Worm (Caenorhabditis elegans) whole organism, L4 larva: ENCODE results near the gene T07F12.1.

ENCODE experiments used
- F26F4.8 ChIP-seq: fragments of 200-800 bp; sonication (Bioruptor generic); conservative IDR thresholded peaks from 2 replicates; pipeline ENCODE4 v1.3.6; 2022; ENCODE audit warnings: missing genetic modification characterization, missing compliant biosample characterization
- F37D6.2 ChIP-seq: sonication (generic microtip); optimal IDR thresholded peaks from 2 replicates; lab custom pipeline; 2016; ENCODE audit warnings: mild to moderate bottlenecking, missing genetic modification characterization, missing compliant biosample characterization
- Y105C5A.15 ChIP-seq: fragments of 200-800 bp; sonication (Bioruptor generic); IDR thresholded peaks from 2 replicates; pipeline ENCODE4 v1.3.6; 2022; ENCODE audit warnings: missing genetic modification characterization, missing compliant biosample characterization
- Y5F2A.4 ChIP-seq: fragments of 200-800 bp; sonication (Bioruptor generic); optimal IDR thresholded peaks from 2 replicates; lab custom pipeline; 2018; ENCODE audit warnings: mild to moderate bottlenecking, missing genetic modification characterization, missing compliant biosample characterization
- Y75B8A.6 ChIP-seq: fragments of 200-800 bp; sonication (Bioruptor generic); IDR thresholded peaks from 2 replicates; pipeline ENCODE4 v1.3.6; 2022; ENCODE audit warnings: missing genetic modification reagents, missing genetic modification characterization, missing compliant biosample characterization
- aha-1 ChIP-seq: fragments of 150-350 bp; peaks from one replicate; lab custom pipeline; 2014; ENCODE audit warnings: missing biosample characterization, missing genetic modification characterization
- ceh-44 ChIP-seq: fragments of 200-800 bp; sonication (Bioruptor generic); IDR thresholded peaks from 2 replicates; pipeline ENCODE4 v1.3.6; 2022; ENCODE audit warnings: missing genetic modification reagents, missing genetic modification characterization, missing compliant biosample characterization
- ceh-82 ChIP-seq: sonication (generic microtip); optimal IDR thresholded peaks from 2 replicates; lab custom pipeline; 2017; ENCODE audit warnings: missing biosample characterization, missing genetic modification characterization
- cey-2 ChIP-seq: sonication (generic microtip); optimal IDR thresholded peaks from 3 replicates; lab custom pipeline; 2017; ENCODE audit warnings: missing genetic modification characterization, mild to moderate bottlenecking, missing compliant biosample characterization, antibody characterized with exemption, borderline replicate concordance; ENCODE audit not compliant: insufficient read depth
- ctbp-1 ChIP-seq: fragments of 200-800 bp; sonication (Bioruptor generic); IDR thresholded peaks from 2 replicates; pipeline ENCODE4 v1.3.6; 2022; ENCODE audit warnings: missing genetic modification reagents, missing genetic modification characterization, missing compliant biosample characterization
- daf-16 ChIP-seq, 3 experiments: sonication (generic microtip); optimal IDR thresholded peaks; 2 replicates each; lab custom pipeline; 2016 to 2017; ENCODE audit warnings: missing genetic modification characterization in 3 of 3, missing genetic modification reagents in 3 of 3, mild to moderate bottlenecking in 2 of 3, missing compliant biosample characterization in 2 of 3, missing biosample characterization in 1 of 3, moderate library complexity in 1 of 3
- dmd-8 ChIP-seq: fragments of 200-800 bp; sonication (Bioruptor generic); IDR thresholded peaks from 2 replicates; pipeline ENCODE4 v1.3.6; 2022; ENCODE audit warnings: missing genetic modification characterization, missing compliant biosample characterization
- egl-27 ChIP-seq: sonication (generic microtip); optimal IDR thresholded peaks from 3 replicates; lab custom pipeline; 2017; ENCODE audit warnings: missing biosample characterization, missing genetic modification reagents, missing genetic modification characterization
- egl-43 ChIP-seq: fragments of 200-800 bp; sonication (Bioruptor generic); IDR thresholded peaks from 2 replicates; pipeline ENCODE4 v1.3.6; 2022; ENCODE audit warnings: missing genetic modification reagents, missing genetic modification characterization, missing compliant biosample characterization
- fos-1 ChIP-seq: fragments of 150-350 bp; optimal IDR thresholded peaks from 2 replicates; lab custom pipeline; 2014; ENCODE audit warnings: missing biosample characterization, missing genetic modification characterization
- hlh-11 ChIP-seq: fragments of 200-800 bp; sonication (Bioruptor generic); optimal IDR thresholded peaks from 2 replicates; lab custom pipeline; 2018; ENCODE audit warnings: mild to moderate bottlenecking, missing genetic modification characterization, missing compliant biosample characterization
- hlh-30 ChIP-seq: sonication (generic microtip); optimal IDR thresholded peaks from 2 replicates; lab custom pipeline; 2017; ENCODE audit warnings: antibody characterized with exemption, mild to moderate bottlenecking, missing genetic modification characterization, missing compliant biosample characterization; ENCODE audit not compliant: insufficient read depth
- lin-13 ChIP-seq: fragments of 150-350 bp; optimal IDR thresholded peaks from 2 replicates; lab custom pipeline; 2014; ENCODE audit warnings: missing biosample characterization, missing genetic modification reagents, missing genetic modification characterization
- lsy-2 ChIP-seq, 2 experiments: fragments of 150-350 bp in 1 of 2; sonication (generic microtip) in 1 of 2; optimal IDR thresholded peaks; 2 replicates each; lab custom pipeline; 2014 to 2017; ENCODE audit warnings: missing biosample characterization in 2 of 2, missing genetic modification characterization in 2 of 2
- madf-9 ChIP-seq: fragments of 200-800 bp; sonication (Bioruptor generic); conservative IDR thresholded peaks from 2 replicates; pipeline ENCODE4 v1.3.6; 2022; ENCODE audit warnings: missing genetic modification reagents, missing genetic modification characterization, missing compliant biosample characterization
- mdl-1 ChIP-seq, 2 experiments: fragments of 150-350 bp in 1 of 2; sonication (generic microtip) in 1 of 2; optimal IDR thresholded peaks; 2 replicates each; lab custom pipeline; 2014 to 2017; ENCODE audit warnings: missing biosample characterization in 2 of 2, missing genetic modification characterization in 2 of 2
- mep-1 ChIP-seq: fragments of 150-350 bp; sonication (generic microtip); optimal IDR thresholded peaks from 3 replicates; lab custom pipeline; 2014; ENCODE audit warnings: missing biosample characterization, missing genetic modification characterization
- nhr-11 ChIP-seq: fragments of 150-350 bp; optimal IDR thresholded peaks from 2 replicates; lab custom pipeline; 2014; ENCODE audit warnings: missing biosample characterization, missing genetic modification characterization
- nhr-28 ChIP-seq: fragments of 150-350 bp; optimal IDR thresholded peaks from 2 replicates; lab custom pipeline; 2014; ENCODE audit warnings: missing biosample characterization, missing genetic modification characterization
- nhr-48 ChIP-seq: sonication (generic microtip); optimal IDR thresholded peaks from 2 replicates; lab custom pipeline; 2016; ENCODE audit warnings: mild to moderate bottlenecking, missing genetic modification characterization, missing compliant biosample characterization
- rbr-2 ChIP-seq: sonication (generic microtip); optimal IDR thresholded peaks from 2 replicates; lab custom pipeline; 2016; ENCODE audit warnings: missing genotype, missing genetic modification characterization, missing compliant biosample characterization
- saeg-2 ChIP-seq: fragments of 200-800 bp; sonication (Bioruptor generic); IDR thresholded peaks from 2 replicates; pipeline ENCODE4 v1.3.6; 2022; ENCODE audit warnings: missing genetic modification reagents, missing genetic modification characterization, missing compliant biosample characterization
- sdz-12 ChIP-seq: fragments of 200-800 bp; sonication (Bioruptor generic); optimal IDR thresholded peaks from 2 replicates; lab custom pipeline; 2018; ENCODE audit warnings: mild to moderate bottlenecking, missing genetic modification characterization, missing compliant biosample characterization
- skn-1 ChIP-seq: fragments of 150-350 bp; optimal IDR thresholded peaks from 2 replicates; lab custom pipeline; 2014; ENCODE audit warnings: missing biosample characterization, missing genetic modification characterization
- unc-62 ChIP-seq, 3 experiments: fragments of 150-350 bp in 1 of 3; sonication (generic microtip); optimal IDR thresholded peaks in 2 of 3; peaks in 1 of 3; 1 replicate in 1 of 3; 2 replicates in 2 of 3; lab custom pipeline; 2014 to 2017; ENCODE audit warnings: missing biosample characterization in 3 of 3, missing genetic modification characterization in 3 of 3, missing genetic modification reagents in 3 of 3, missing genotype in 1 of 3
- zfp-2 ChIP-seq: sonication (generic microtip); optimal IDR thresholded peaks from 2 replicates; lab custom pipeline; 2016; ENCODE audit warnings: mild to moderate bottlenecking, missing genetic modification characterization, missing compliant biosample characterization
- zfp-3 ChIP-seq: fragments of 200-800 bp; sonication (Bioruptor generic); conservative IDR thresholded peaks from 2 replicates; pipeline ENCODE4 v1.3.6; 2022; ENCODE audit warnings: missing genetic modification reagents, missing genetic modification characterization, missing compliant biosample characterization
- ztf-7 ChIP-seq: fragments of 150-350 bp; optimal IDR thresholded peaks from 2 replicates; lab custom pipeline; 2014; ENCODE audit warnings: missing biosample characterization, missing genetic modification characterization

Gene T07F12.1

ce11 chrX:4869627-4870026, 24.2 kb upstream of the T07F12.1 start:
- TF ChIP-seq daf-16 (GFP tag; optimal IDR thresholded peaks at IDR 0.05; lab: Kevin White, UChicago) = no peak
- no peak for TF ChIP-seq daf-16 (tag; optimal IDR thresholded peaks at IDR 0.05; lab: Kevin White, UChicago)
- TF ChIP-seq Y5F2A.4 (GFP tag; lab: Kevin White, UChicago) = no peak
- TF ChIP-seq zfp-3 (GFP tag; lab: Robert Waterston, UW) = no peak
- no peak for TF ChIP-seq nhr-11

ce11 chrX:4870683-4871082, 23.2 kb upstream of the T07F12.1 start:
- TF ChIP-seq zfp-2 (tag; lab: Kevin White, UChicago) (no peak), egl-43 (GFP tag; lab: Robert Waterston, UW) (no peak), sdz-12 (no peak), F26F4.8 (GFP tag; lab: Robert Waterston, UW) (no peak), mdl-1 (tag; optimal IDR thresholded peaks at IDR 0.05; lab: Kevin White, UChicago) (no peak), aha-1 (tag; lab: Kevin White, UChicago) (no peak), egl-27 (tag; lab: Kevin White, UChicago) (no peak), madf-9 (GFP tag; lab: Robert Waterston, UW) (no peak), dmd-8 (GFP tag; lab: Robert Waterston, UW) (no peak), saeg-2 (GFP tag; lab: Robert Waterston, UW) (no peak)
- TF ChIP-seq, all 104 proteins: peak for 0

- TF ChIP-seq mep-1 = peak; percentile 18
- TF ChIP-seq nhr-28 (tag; lab: Kevin White, UChicago) = no peak
- peak; percentile 12 for TF ChIP-seq hlh-30 (tag; lab: Kevin White, UChicago)
- no peak for TF ChIP-seq hlh-11 (tag; lab: Kevin White, UChicago)
- TF ChIP-seq unc-62 (GFP tag; optimal IDR thresholded peaks at IDR 0.05 in 1 of 2; lab: Kevin White, UChicago) = peak in 1 of 2 experiments; percentile 95
- TF ChIP-seq unc-62 (tag; optimal IDR thresholded peaks at IDR 0.05; lab: Kevin White, UChicago) = no peak
Measured at ce11 chrX:4872758-4873157, 21.1 kb upstream of the T07F12.1 start.

- no peak for TF ChIP-seq rbr-2
- no peak for TF ChIP-seq ceh-44 (GFP tag; lab: Robert Waterston, UW)
- no peak for TF ChIP-seq lin-13 (GFP tag; lab: Kevin White, UChicago)
- no peak for TF ChIP-seq fos-1 (tag; lab: Kevin White, UChicago)
- no peak for TF ChIP-seq ztf-7 (tag; lab: Kevin White, UChicago)
- TF ChIP-seq Y105C5A.15 (GFP tag; lab: Robert Waterston, UW) = no peak
- no peak for TF ChIP-seq ctbp-1
- no peak for TF ChIP-seq skn-1
- no peak for TF ChIP-seq zfp-3 (GFP tag; lab: Robert Waterston, UW)
- no peak for TF ChIP-seq F37D6.2
- TF ChIP-seq saeg-2 (GFP tag; lab: Robert Waterston, UW) = no peak
- TF ChIP-seq lsy-2 (tag; optimal IDR thresholded peaks at IDR 0.05; lab: Kevin White, UChicago) = no peak
- TF ChIP-seq Y75B8A.6 (GFP tag; lab: Robert Waterston, UW) = no peak
- no peak for TF ChIP-seq ceh-82 (tag; lab: Kevin White, UChicago)
Measured at ce11 chrX:4875296-4875695, 18.6 kb upstream of the T07F12.1 start.

- TF ChIP-seq cey-2 (tag; lab: Kevin White, UChicago) (no peak), nhr-28 (tag; lab: Kevin White, UChicago) (peak; percentile 10), nhr-48 (no peak), Y105C5A.15 (GFP tag; lab: Robert Waterston, UW) (no peak), ztf-7 (tag; lab: Kevin White, UChicago) (no peak)
Measured at ce11 chrX:4876904-4877303, 17.0 kb upstream of the T07F12.1 start, which contains the start of gene tsp-14. tsp-14 (minus strand) TSS chrX:4876965.
